Fruit fly (Drosophila melanogaster): Measurements from ENCODE around the gene CG16781.

DNA sequence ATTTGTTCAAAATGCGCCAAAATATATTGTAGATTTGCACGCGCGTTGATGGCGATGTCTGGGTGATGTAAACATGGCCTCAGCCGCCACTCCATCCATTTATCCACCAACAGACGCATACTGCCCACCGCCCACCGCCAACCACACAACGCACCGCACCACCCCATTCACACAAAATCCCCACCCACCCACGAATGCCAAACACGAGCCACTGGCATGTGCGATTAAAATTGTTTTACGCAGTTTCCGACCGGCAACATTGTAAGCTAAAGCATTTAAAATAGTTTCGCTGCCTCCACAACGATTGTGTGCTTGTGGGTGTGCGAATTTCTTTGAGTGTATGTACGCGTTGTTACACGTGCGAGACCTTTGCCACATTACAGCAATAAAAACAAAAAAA is 23.3 kb downstream of the CG16781 start:
- peak; percentile 92 for TF ChIP-seq CG7987 (GFP tag; optimal IDR thresholded peaks at IDR 0.05)
- TF ChIP-seq ftz-f1 (GFP tag; optimal IDR thresholded peaks at IDR 0.05): no peak
- no peak for TF ChIP-seq CG2116 (GFP tag; optimal IDR thresholded peaks at IDR 0.05)
- TF ChIP-seq E2f2 (GFP tag; IDR thresholded peaks at IDR 0.05): no peak
- no peak for TF ChIP-seq CG10979 (tag; optimal IDR thresholded peaks at IDR 0.05)
- no peak for TF ChIP-seq Fer1 (GFP tag; optimal IDR thresholded peaks at IDR 0.05)
- TF ChIP-seq HmgZ (tag; optimal IDR thresholded peaks at IDR 0.05): no peak
- TF ChIP-seq grn (GFP tag; optimal IDR thresholded peaks at IDR 0.05): no peak
